Fruit fly (Drosophila melanogaster): ENCODE results near the gene Septin4.

DNA sequence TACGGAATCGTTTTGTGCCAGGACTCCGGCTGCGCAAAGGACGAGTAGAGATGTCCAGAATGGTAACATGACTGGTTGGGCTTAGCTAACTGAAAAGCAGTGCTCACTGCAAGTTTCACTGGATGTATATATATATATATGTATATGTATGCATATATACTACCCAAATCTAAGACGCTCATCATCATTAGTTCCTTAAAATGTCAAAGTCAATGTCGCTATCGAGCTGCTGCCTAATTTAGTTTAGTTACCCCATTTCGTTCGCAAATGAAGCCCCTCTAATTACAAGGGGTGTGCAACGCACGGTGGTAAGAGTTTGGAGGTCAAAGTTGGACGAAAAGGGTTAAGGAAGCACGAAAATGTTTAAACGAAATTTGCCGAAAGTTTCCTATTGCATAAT, 5.1 kb upstream of the Septin4 start, which contains the start of gene CG9676:
- TF ChIP-seq CTCF (optimal IDR thresholded peaks at IDR 0.05) (no peak), CG8478 (optimal IDR thresholded peaks at IDR 0.05) (no peak)

All from S2 (cell line).